Fruit fly (Drosophila melanogaster) whole organism, embryonic: ENCODE measurements around the gene CG33093.

Experiments used
- Ada2b ChIP-seq: fragments of 200-800 bp; sonication (Bioruptor generic); IDR thresholded peaks from 2 replicates; pipeline ENCODE4 v1.3.6; 2022; ENCODE audit warnings: missing biosample characterization, missing genetic modification characterization
- Adf1 ChIP-seq: fragments of 200-800 bp; sonication (Bioruptor generic); IDR thresholded peaks from 2 replicates; pipeline ENCODE4 v1.3.6; 2022; ENCODE audit warnings: missing biosample characterization, missing genetic modification characterization
- B-H1 ChIP-seq: fragments of 200-800 bp; sonication (Bioruptor generic); IDR thresholded peaks from 3 replicates; pipeline ENCODE4 v1.3.6; 2022; ENCODE audit warnings: missing biosample characterization, missing genetic modification characterization
- B-H2 ChIP-seq: fragments of 200-800 bp; sonication (Bioruptor generic); optimal IDR thresholded peaks from 2 replicates; lab custom pipeline; 2018; ENCODE audit warnings: missing biosample characterization, mild to moderate bottlenecking, missing genetic modification characterization
- Bteb2 ChIP-seq: fragments of 200-800 bp; sonication (Bioruptor generic); optimal IDR thresholded peaks from 2 replicates; lab custom pipeline; 2016; ENCODE audit warnings: missing biosample characterization, missing genetic modification characterization
- CG10209 ChIP-seq: fragments of 200-800 bp; sonication (Bioruptor generic); optimal IDR thresholded peaks from 3 replicates; lab custom pipeline; 2017; ENCODE audit warnings: missing biosample characterization, mild to moderate bottlenecking, missing genetic modification characterization, missing genetic modification reagents
- CG11695 ChIP-seq: fragments of 200-800 bp; sonication (Bioruptor generic); IDR thresholded peaks from 3 replicates; pipeline ENCODE4 v1.3.6; 2022; ENCODE audit warnings: missing biosample characterization, missing genetic modification characterization
- CG13624 ChIP-seq: fragments of 200-800 bp; sonication (Bioruptor generic); optimal IDR thresholded peaks from 2 replicates; lab custom pipeline; 2016; ENCODE audit warnings: missing biosample characterization, missing genetic modification characterization
- CG15011 ChIP-seq: fragments of 200-800 bp; sonication (Bioruptor generic); optimal IDR thresholded peaks from 3 replicates; lab custom pipeline; 2018; ENCODE audit warnings: missing biosample characterization, mild to moderate bottlenecking, missing genetic modification characterization
- CG15073 ChIP-seq: fragments of 200-800 bp; sonication (Bioruptor generic); optimal IDR thresholded peaks from 2 replicates; lab custom pipeline; 2016; ENCODE audit warnings: missing biosample characterization, missing genetic modification characterization
- CG17829 ChIP-seq: fragments of 200-800 bp; optimal IDR thresholded peaks from 2 replicates; lab custom pipeline; 2019; ENCODE audit warnings: missing biosample characterization, mild to moderate bottlenecking, missing genetic modification characterization, moderate library complexity
- CG2678 ChIP-seq: fragments of 200-800 bp; sonication (Bioruptor generic); optimal IDR thresholded peaks from 3 replicates; lab custom pipeline; 2019; ENCODE audit warnings: missing biosample characterization, mild to moderate bottlenecking, missing genetic modification characterization, moderate library complexity
- CG30403 ChIP-seq: fragments of 200-800 bp; sonication (Bioruptor generic); optimal IDR thresholded peaks from 3 replicates; lab custom pipeline; 2016; ENCODE audit warnings: missing biosample characterization, missing genetic modification characterization
- CG3065 ChIP-seq: fragments of 200-800 bp; sonication (Bioruptor generic); optimal IDR thresholded peaks from 2 replicates; lab custom pipeline; 2016; ENCODE audit warnings: missing biosample characterization, missing genetic modification characterization
- CG3847 ChIP-seq: fragments of 200-800 bp; sonication (Bioruptor generic); IDR thresholded peaks from 2 replicates; pipeline ENCODE4 v1.3.6; 2022; ENCODE audit warnings: missing biosample characterization, missing genetic modification characterization
- CG4424 ChIP-seq: fragments of 200-800 bp; sonication (Bioruptor generic); optimal IDR thresholded peaks from 3 replicates; lab custom pipeline; 2016; ENCODE audit warnings: missing biosample characterization, missing genetic modification characterization
- CG5245 ChIP-seq: fragments of 200-800 bp; sonication (Bioruptor generic); optimal IDR thresholded peaks from 3 replicates; lab custom pipeline; 2016; ENCODE audit warnings: missing biosample characterization, missing genetic modification characterization
- CG6175 ChIP-seq: fragments of 200-800 bp; sonication (Bioruptor generic); IDR thresholded peaks from 3 replicates; pipeline ENCODE4 v1.3.6; 2022; ENCODE audit warnings: missing biosample characterization, missing genetic modification characterization
- CG6765 ChIP-seq: fragments of 200-800 bp; sonication (Bioruptor generic); optimal IDR thresholded peaks from 3 replicates; lab custom pipeline; 2017; ENCODE audit warnings: missing biosample characterization, mild to moderate bottlenecking, missing genetic modification characterization
- CG7357 ChIP-seq: fragments of 200-800 bp; sonication (Bioruptor generic); IDR thresholded peaks from 3 replicates; pipeline ENCODE4 v1.3.6; 2022; ENCODE audit warnings: missing biosample characterization, missing genetic modification characterization
- Doc2 ChIP-seq: fragments of 200-800 bp; sonication (Bioruptor generic); IDR thresholded peaks from 2 replicates; pipeline ENCODE4 v1.3.6; 2022; ENCODE audit warnings: missing biosample characterization, missing genetic modification characterization
- HLHmδ ChIP-seq: fragments of 200-800 bp; sonication (Bioruptor generic); optimal IDR thresholded peaks from 2 replicates; lab custom pipeline; 2018; ENCODE audit warnings: missing biosample characterization, mild to moderate bottlenecking, missing genetic modification characterization, moderate library complexity
- Hmr ChIP-seq: fragments of 200-800 bp; sonication (Bioruptor generic); optimal IDR thresholded peaks from 3 replicates; lab custom pipeline; 2017; ENCODE audit warnings: mild to moderate bottlenecking, missing biosample characterization, missing genetic modification reagents, missing genetic modification characterization
- Lim3 ChIP-seq: fragments of 200-800 bp; sonication (Bioruptor generic); IDR thresholded peaks from 2 replicates; pipeline ENCODE4 v1.3.6; 2022; ENCODE audit warnings: missing biosample characterization, missing genetic modification characterization
- Meics ChIP-seq: fragments of 200-800 bp; sonication (Bioruptor generic); optimal IDR thresholded peaks from 2 replicates; lab custom pipeline; 2017; ENCODE audit warnings: missing biosample characterization, mild to moderate bottlenecking, missing genetic modification characterization
- Mrtf ChIP-seq: fragments of 200-800 bp; sonication (Bioruptor generic); IDR thresholded peaks from 3 replicates; pipeline ENCODE4 v1.3.6; 2022; ENCODE audit warnings: missing biosample characterization, missing genetic modification characterization
- NFAT ChIP-seq: fragments of 200-800 bp; sonication (Bioruptor generic); IDR thresholded peaks from 2 replicates; pipeline ENCODE4 v1.3.6; 2022; ENCODE audit warnings: missing biosample characterization, missing genetic modification characterization
- Poxn ChIP-seq: fragments of 200-800 bp; sonication (Bioruptor generic); IDR thresholded peaks from 2 replicates; pipeline ENCODE4 v1.3.6; 2022; ENCODE audit warnings: missing biosample characterization, missing genetic modification characterization
- Rx ChIP-seq: fragments of 200-800 bp; sonication (Bioruptor generic); IDR thresholded peaks from 2 replicates; pipeline ENCODE4 v1.3.6; 2022; ENCODE audit warnings: missing biosample characterization, missing genetic modification characterization
- Side ChIP-seq: fragments of 200-800 bp; sonication (Bioruptor generic); optimal IDR thresholded peaks from 2 replicates; lab custom pipeline; 2016; ENCODE audit warnings: missing biosample characterization, missing genetic modification characterization
- Six4 ChIP-seq: fragments of 200-800 bp; sonication (Bioruptor generic); optimal IDR thresholded peaks from 2 replicates; lab custom pipeline; 2016; ENCODE audit warnings: missing biosample characterization, missing genetic modification characterization
- TFAM ChIP-seq: fragments of 200-800 bp; sonication (Bioruptor generic); optimal IDR thresholded peaks from 2 replicates; lab custom pipeline; 2017; ENCODE audit warnings: missing biosample characterization, missing genetic modification characterization, inconsistent platforms
- Vsx1 ChIP-seq: fragments of 200-800 bp; sonication (Bioruptor generic); optimal IDR thresholded peaks from 2 replicates; lab custom pipeline; 2017; ENCODE audit warnings: missing biosample characterization, mild to moderate bottlenecking, missing genetic modification characterization, missing genetic modification reagents
- ato ChIP-seq: fragments of 200-800 bp; sonication (Bioruptor generic); IDR thresholded peaks from 2 replicates; pipeline ENCODE4 v1.3.6; 2022; ENCODE audit warnings: missing biosample characterization, missing genetic modification characterization; ENCODE audit not compliant: partially characterized antibody
- bowl ChIP-seq: fragments of 200-800 bp; sonication (Bioruptor generic); IDR thresholded peaks from 2 replicates; pipeline ENCODE4 v1.3.6; 2022; ENCODE audit warnings: missing biosample characterization, missing genetic modification characterization
- da ChIP-seq: fragments of 200-800 bp; sonication (Bioruptor generic); optimal IDR thresholded peaks from 2 replicates; lab custom pipeline; 2016; ENCODE audit warnings: missing biosample characterization, missing genetic modification characterization
- dati ChIP-seq: fragments of 200-800 bp; sonication (Bioruptor generic); IDR thresholded peaks from 2 replicates; pipeline ENCODE4 v1.3.6; 2022; ENCODE audit warnings: missing biosample characterization, missing genetic modification characterization
- ham ChIP-seq: fragments of 200-800 bp; sonication (Bioruptor generic); IDR thresholded peaks from 2 replicates; pipeline ENCODE4 v1.3.6; 2022; ENCODE audit warnings: missing biosample characterization, missing genetic modification characterization
- hkb ChIP-seq, 2 experiments: fragments of 200-800 bp in 1 of 2; fragments of >200 bp in 1 of 2; sonication (Bioruptor generic) in 1 of 2; IDR thresholded peaks in 1 of 2; optimal IDR thresholded peaks in 1 of 2; 2 replicates each; pipeline versions ENCODE4 v1.3.6 to Lab custom; 2017 to 2022; ENCODE audit warnings: missing biosample characterization in 1 of 2, missing genetic modification characterization in 1 of 2
- hth ChIP-seq: fragments of >200 bp; optimal IDR thresholded peaks from 2 replicates; lab custom pipeline; 2017; ENCODE audit warnings: inconsistent platforms
- klu ChIP-seq: fragments of 200-800 bp; sonication (Bioruptor generic); IDR thresholded peaks from 2 replicates; pipeline ENCODE4 v1.3.6; 2022; ENCODE audit warnings: missing biosample characterization, missing genetic modification characterization
- maf-S ChIP-seq: fragments of 200-800 bp; sonication (Bioruptor generic); optimal IDR thresholded peaks from 2 replicates; lab custom pipeline; 2016; ENCODE audit warnings: missing biosample characterization, missing genetic modification characterization
- nerfin-2 ChIP-seq: fragments of 200-800 bp; sonication (Bioruptor generic); IDR thresholded peaks from 2 replicates; pipeline ENCODE4 v1.3.6; 2022; ENCODE audit warnings: missing biosample characterization, missing genetic modification characterization; ENCODE audit not compliant: partially characterized antibody
- peb ChIP-seq: fragments of 200-800 bp; sonication (Bioruptor generic); IDR thresholded peaks from 2 replicates; pipeline ENCODE4 v1.3.6; 2022; ENCODE audit warnings: missing biosample characterization, missing genetic modification characterization
- phol ChIP-seq: fragments of 200-800 bp; sonication (Bioruptor generic); optimal IDR thresholded peaks from 3 replicates; lab custom pipeline; 2018; ENCODE audit warnings: missing biosample characterization, mild to moderate bottlenecking, missing genetic modification characterization, moderate library complexity
- pros ChIP-seq: fragments of 200-800 bp; sonication (Bioruptor generic); optimal IDR thresholded peaks from 3 replicates; lab custom pipeline; 2019; ENCODE audit warnings: missing biosample characterization, mild to moderate bottlenecking, missing genetic modification characterization, moderate library complexity
- pum ChIP-seq: fragments of 200-800 bp; sonication (Bioruptor generic); optimal IDR thresholded peaks from 2 replicates; lab custom pipeline; 2016; ENCODE audit warnings: missing biosample characterization, missing genetic modification characterization
- rib ChIP-seq: fragments of 200-800 bp; sonication (Bioruptor generic); IDR thresholded peaks from 2 replicates; pipeline ENCODE4 v1.3.6; 2022; ENCODE audit warnings: missing biosample characterization, missing genetic modification characterization
- schlank ChIP-seq: fragments of 200-800 bp; sonication (Bioruptor generic); optimal IDR thresholded peaks from 2 replicates; lab custom pipeline; 2018; ENCODE audit warnings: missing biosample characterization, mild to moderate bottlenecking, missing genetic modification characterization
- sd ChIP-seq: fragments of 200-800 bp; sonication (Bioruptor generic); optimal IDR thresholded peaks from 3 replicates; lab custom pipeline; 2018; ENCODE audit warnings: missing biosample characterization, mild to moderate bottlenecking, missing genetic modification characterization, moderate library complexity
- sqz ChIP-seq: fragments of 200-800 bp; sonication (Bioruptor generic); optimal IDR thresholded peaks from 3 replicates; lab custom pipeline; 2018; ENCODE audit warnings: missing biosample characterization, mild to moderate bottlenecking, missing genetic modification characterization
- zf30C ChIP-seq: fragments of 200-800 bp; sonication (Bioruptor generic); optimal IDR thresholded peaks from 3 replicates; lab custom pipeline; 2018; ENCODE audit warnings: missing biosample characterization, mild to moderate bottlenecking, missing genetic modification characterization

The CG33093 gene

dm6 chr3R:22527192-22527591 is 4.5 kb downstream of the CG33093 start (continued):
- TF ChIP-seq NFAT (GFP tag; lab: Robert Waterston, UW) (0 out of 2 replicates have a peak, but pooled peaks have one; percentile 7), Vsx1 (peak; percentile 38), CG3065 (GFP tag; lab: Kevin White, UChicago) (no peak), CG2678 (tag; lab: Kevin White, UChicago) (no peak), CG30403 (GFP tag; lab: Kevin White, UChicago) (no peak), Hmr (GFP tag; lab: Kevin White, UChicago) (no peak), CG11695 (GFP tag; lab: Robert Waterston, UW) (no peak; the same call in 2 of the 3 replicates), CG15011 (GFP tag; lab: Kevin White, UChicago) (no peak), Six4 (GFP tag; lab: Kevin White, UChicago) (no peak), B-H1 (GFP tag; lab: Robert Waterston, UW) (no peak), ato (GFP tag; lab: Robert Waterston, UW) (no peak), klu (GFP tag; lab: Robert Waterston, UW) (no peak), Ada2b (GFP tag; lab: Robert Waterston, UW) (no peak), TFAM (GFP tag; lab: Kevin White, UChicago) (no peak), sqz (GFP tag; lab: Kevin White, UChicago) (no peak), rib (GFP tag; lab: Robert Waterston, UW) (peak; percentile 62; the same call in 1 of the 2 replicates), hkb (optimal IDR thresholded peaks at IDR 0.05; lab: Kevin White, UChicago) (peak; percentile 13), hkb (GFP tag; IDR thresholded peaks at IDR 0.05; lab: Robert Waterston, UW) (no peak), Lim3 (GFP tag; lab: Robert Waterston, UW) (no peak), Bteb2 (GFP tag; lab: Kevin White, UChicago) (no peak), zf30C (GFP tag; lab: Kevin White, UChicago) (no peak), Mrtf (GFP tag; lab: Robert Waterston, UW) (no peak), sd (peak; percentile 81), CG6765 (GFP tag; lab: Kevin White, UChicago) (no peak), bowl (no peak), CG15073 (GFP tag; lab: Kevin White, UChicago) (no peak), nerfin-2 (GFP tag; lab: Robert Waterston, UW) (no peak), phol (tag; lab: Kevin White, UChicago) (no peak), Poxn (GFP tag; lab: Robert Waterston, UW) (no peak), Adf1 (GFP tag; lab: Robert Waterston, UW) (peak; percentile 11; the same call in 1 of the 2 replicates), B-H2 (GFP tag; lab: Kevin White, UChicago) (peak; percentile 42), CG3847 (GFP tag; lab: Robert Waterston, UW) (no peak)
- TF ChIP-seq, all 482 proteins: peak for 34

- TF ChIP-seq peb (GFP tag; lab: Robert Waterston, UW) (no peak), Doc2 (GFP tag; lab: Robert Waterston, UW) (no peak), pros (GFP tag; lab: Kevin White, UChicago) (no peak), maf-S (no peak), CG13624 (GFP tag; lab: Kevin White, UChicago) (no peak), pum (GFP tag; lab: Kevin White, UChicago) (no peak), dati (GFP tag; lab: Robert Waterston, UW) (no peak), Rx (GFP tag; lab: Robert Waterston, UW) (0 out of 2 replicates have a peak, but pooled peaks have one; percentile 20), CG4424 (GFP tag; lab: Kevin White, UChicago) (peak; percentile 37), Meics (GFP tag; lab: Kevin White, UChicago) (peak; percentile 25), CG6175 (GFP tag; lab: Robert Waterston, UW) (peak; percentile 46; the same call in 1 of the 3 replicates), Side (GFP tag; lab: Kevin White, UChicago) (no peak), CG7357 (no peak), schlank (no peak), HLHmδ (no peak), ham (no peak), CG17829 (tag; lab: Kevin White, UChicago) (peak; percentile 18), CG5245 (GFP tag; lab: Kevin White, UChicago) (no peak), hth (lab: Kevin White, UChicago) (no peak), da (GFP tag; lab: Kevin White, UChicago) (no peak), CG10209 (GFP tag; lab: Kevin White, UChicago) (no peak)
Measured at dm6 chr3R:22526353-22526907, 5.3 kb downstream of the CG33093 start.
